Fruit fly (Drosophila melanogaster) S2 (cell line): Measurements from ENCODE around the gene CG32425.

Experiments
- CG8478 ChIP-seq: fragments of >200 bp; optimal IDR thresholded peaks from 2 replicates; lab custom pipeline; 2018
- CTCF ChIP-seq, 2 experiments: fragments of >200 bp; optimal IDR thresholded peaks; 2 replicates each; lab custom pipeline; 2018

dm6 chr3L:20503256-20503655 is 6.1 kb downstream of the CG32425 start:
- TF ChIP-seq CG8478 (lab: Kevin White, UChicago) (no peak), CTCF (optimal IDR thresholded peaks at IDR 0.05; lab: Kevin White, UChicago) (no peak)
